Worm (Caenorhabditis elegans): ENCODE data around the gene Y60C6A.2.

ce11 chrV:4770408-4770947 is 14.8 kb downstream of the Y60C6A.2 start, which contains the start of gene elt-7:
- TF ChIP-seq him-1 (tag; optimal IDR thresholded peaks at IDR 0.05) (no peak), dao-5 (tag; optimal IDR thresholded peaks at IDR 0.05) (no peak)
